Worm (Caenorhabditis elegans) whole organism, L4 larva: Measurements from ENCODE around the gene elli-1.

Source experiments
- F37D6.2 ChIP-seq: sonication (generic microtip); optimal IDR thresholded peaks from 2 replicates; lab custom pipeline; 2016; ENCODE audit warnings: mild to moderate bottlenecking, missing genetic modification characterization, missing compliant biosample characterization
- F49E8.2 ChIP-seq: sonication (generic microtip); optimal IDR thresholded peaks from 2 replicates; lab custom pipeline; 2016; ENCODE audit warnings: missing compliant biosample characterization, mild to moderate bottlenecking, missing genetic modification characterization, borderline replicate concordance
- R02D3.7 ChIP-seq: fragments of 150-350 bp; sonication (generic microtip); optimal IDR thresholded peaks from 3 replicates; lab custom pipeline; 2014; ENCODE audit warnings: missing biosample characterization, missing genetic modification characterization
- T20F7.1 ChIP-seq: fragments of 200-800 bp; sonication (Bioruptor generic); optimal IDR thresholded peaks from 2 replicates; lab custom pipeline; 2018; ENCODE audit warnings: mild to moderate bottlenecking, missing genetic modification characterization, missing compliant biosample characterization
- T26A8.4 ChIP-seq: fragments of 200-800 bp; sonication (Bioruptor generic); IDR thresholded peaks from 2 replicates; pipeline ENCODE4 v1.3.6; 2022; ENCODE audit warnings: missing genetic modification characterization, missing compliant biosample characterization
- ZK546.5 ChIP-seq, 2 experiments: sonication (generic microtip); optimal IDR thresholded peaks; 2 replicates each; lab custom pipeline; 2017; ENCODE audit warnings: missing biosample characterization in 2 of 2, missing genetic modification characterization in 2 of 2
- attf-4 ChIP-seq: sonication (generic microtip); optimal IDR thresholded peaks from 3 replicates; lab custom pipeline; 2017; ENCODE audit warnings: missing biosample characterization, missing genetic modification characterization
- ceh-20 ChIP-seq: fragments of 200-800 bp; sonication (Bioruptor generic); IDR thresholded peaks from 2 replicates; pipeline ENCODE4 v1.3.6; 2022; ENCODE audit warnings: missing genetic modification reagents, missing genetic modification characterization, missing compliant biosample characterization
- ceh-28 ChIP-seq: fragments of 150-350 bp; optimal IDR thresholded peaks from 2 replicates; lab custom pipeline; 2014; ENCODE audit warnings: missing biosample characterization, missing genetic modification reagents, missing genetic modification characterization
- cey-2 ChIP-seq: sonication (generic microtip); optimal IDR thresholded peaks from 3 replicates; lab custom pipeline; 2017; ENCODE audit warnings: missing genetic modification characterization, mild to moderate bottlenecking, missing compliant biosample characterization, antibody characterized with exemption, borderline replicate concordance; ENCODE audit not compliant: insufficient read depth
- daf-16 ChIP-seq, 3 experiments: sonication (generic microtip); optimal IDR thresholded peaks; 2 replicates each; lab custom pipeline; 2016 to 2017; ENCODE audit warnings: missing genetic modification characterization in 3 of 3, missing genetic modification reagents in 3 of 3, mild to moderate bottlenecking in 2 of 3, missing compliant biosample characterization in 2 of 3, missing biosample characterization in 1 of 3, moderate library complexity in 1 of 3
- dmd-6 ChIP-seq: fragments of 200-800 bp; sonication (Bioruptor generic); IDR thresholded peaks from 2 replicates; pipeline ENCODE4 v1.3.6; 2022; ENCODE audit warnings: missing genetic modification reagents, missing genetic modification characterization, missing compliant biosample characterization
- dve-1 ChIP-seq: sonication (generic microtip); optimal IDR thresholded peaks from 2 replicates; lab custom pipeline; 2017; ENCODE audit warnings: antibody characterized with exemption, mild to moderate bottlenecking, missing genetic modification characterization, missing compliant biosample characterization; ENCODE audit not compliant: insufficient read depth
- fos-1 ChIP-seq: fragments of 150-350 bp; optimal IDR thresholded peaks from 2 replicates; lab custom pipeline; 2014; ENCODE audit warnings: missing biosample characterization, missing genetic modification characterization
- hif-1 ChIP-seq, 2 experiments: sonication (generic microtip); optimal IDR thresholded peaks; 2 replicates each; lab custom pipeline; 2016 to 2017; ENCODE audit warnings: missing compliant biosample characterization in 2 of 2, missing genetic modification characterization in 2 of 2, missing genetic modification reagents in 2 of 2, missing genotype in 2 of 2, mild to moderate bottlenecking in 1 of 2
- hlh-11 ChIP-seq: fragments of 200-800 bp; sonication (Bioruptor generic); optimal IDR thresholded peaks from 2 replicates; lab custom pipeline; 2018; ENCODE audit warnings: mild to moderate bottlenecking, missing genetic modification characterization, missing compliant biosample characterization
- hlh-30 ChIP-seq: sonication (generic microtip); optimal IDR thresholded peaks from 2 replicates; lab custom pipeline; 2017; ENCODE audit warnings: antibody characterized with exemption, mild to moderate bottlenecking, missing genetic modification characterization, missing compliant biosample characterization; ENCODE audit not compliant: insufficient read depth
- lin-1 ChIP-seq: fragments of 200-800 bp; sonication (Bioruptor generic); IDR thresholded peaks from 2 replicates; pipeline ENCODE4 v1.3.6; 2022; ENCODE audit warnings: missing genetic modification reagents, missing genetic modification characterization, missing compliant biosample characterization
- lin-29 ChIP-seq: fragments of 200-800 bp; sonication (Bioruptor generic); IDR thresholded peaks from 2 replicates; pipeline ENCODE4 v1.3.6; 2022; ENCODE audit warnings: missing genetic modification reagents, missing genetic modification characterization, missing compliant biosample characterization
- lir-3 ChIP-seq: sonication (generic microtip); optimal IDR thresholded peaks from 2 replicates; lab custom pipeline; 2016; ENCODE audit warnings: mild to moderate bottlenecking, missing genetic modification characterization, missing compliant biosample characterization
- lsy-2 ChIP-seq, 2 experiments: fragments of 150-350 bp in 1 of 2; sonication (generic microtip) in 1 of 2; optimal IDR thresholded peaks; 2 replicates each; lab custom pipeline; 2014 to 2017; ENCODE audit warnings: missing biosample characterization in 2 of 2, missing genetic modification characterization in 2 of 2
- mes-2 ChIP-seq: sonication (generic microtip); optimal IDR thresholded peaks from 2 replicates; lab custom pipeline; 2016; ENCODE audit warnings: missing genotype, mild to moderate bottlenecking, missing genetic modification characterization, missing compliant biosample characterization; ENCODE audit not compliant: poor library complexity, severe bottlenecking
- mxl-2 ChIP-seq: fragments of 200-800 bp; sonication (Bioruptor generic); conservative IDR thresholded peaks from 2 replicates; pipeline ENCODE4 v1.3.6; 2022; ENCODE audit warnings: missing genetic modification reagents, missing genetic modification characterization, missing compliant biosample characterization
- nhr-10 ChIP-seq: fragments of 150-350 bp; optimal IDR thresholded peaks from 2 replicates; lab custom pipeline; 2014; ENCODE audit warnings: missing biosample characterization, missing genetic modification characterization
- nhr-111 ChIP-seq: fragments of 200-800 bp; sonication (Bioruptor generic); optimal IDR thresholded peaks from 2 replicates; lab custom pipeline; 2018; ENCODE audit warnings: mild to moderate bottlenecking, missing genetic modification characterization, missing compliant biosample characterization
- nhr-25 ChIP-seq: sonication (generic microtip); optimal IDR thresholded peaks from 2 replicates; lab custom pipeline; 2017; ENCODE audit warnings: missing genetic modification characterization, mild to moderate bottlenecking, missing compliant biosample characterization, antibody characterized with exemption, moderate library complexity, borderline replicate concordance; ENCODE audit not compliant: insufficient read depth
- nhr-28 ChIP-seq: fragments of 150-350 bp; optimal IDR thresholded peaks from 2 replicates; lab custom pipeline; 2014; ENCODE audit warnings: missing biosample characterization, missing genetic modification characterization
- nhr-48 ChIP-seq: sonication (generic microtip); optimal IDR thresholded peaks from 2 replicates; lab custom pipeline; 2016; ENCODE audit warnings: mild to moderate bottlenecking, missing genetic modification characterization, missing compliant biosample characterization
- nhr-77 ChIP-seq: fragments of 150-350 bp; optimal IDR thresholded peaks from 2 replicates; lab custom pipeline; 2014; ENCODE audit warnings: missing biosample characterization, missing genetic modification characterization
- php-3 ChIP-seq: fragments of 200-800 bp; sonication (Bioruptor generic); IDR thresholded peaks from 2 replicates; pipeline ENCODE4 v1.3.6; 2022; ENCODE audit warnings: missing genetic modification reagents, missing genetic modification characterization, missing compliant biosample characterization
- pqm-1 ChIP-seq: sonication (generic microtip); optimal IDR thresholded peaks from 2 replicates; lab custom pipeline; 2017; ENCODE audit warnings: missing biosample characterization, missing genetic modification characterization
- rbr-2 ChIP-seq: sonication (generic microtip); optimal IDR thresholded peaks from 2 replicates; lab custom pipeline; 2016; ENCODE audit warnings: missing genotype, missing genetic modification characterization, missing compliant biosample characterization
- saeg-2 ChIP-seq: fragments of 200-800 bp; sonication (Bioruptor generic); IDR thresholded peaks from 2 replicates; pipeline ENCODE4 v1.3.6; 2022; ENCODE audit warnings: missing genetic modification reagents, missing genetic modification characterization, missing compliant biosample characterization
- spr-3 ChIP-seq: fragments of 200-800 bp; sonication (Bioruptor generic); optimal IDR thresholded peaks from 2 replicates; lab custom pipeline; 2018; ENCODE audit warnings: mild to moderate bottlenecking, missing genetic modification characterization, missing compliant biosample characterization
- tra-1 ChIP-seq: fragments of 200-800 bp; sonication (Bioruptor generic); IDR thresholded peaks from 2 replicates; pipeline ENCODE4 v1.3.6; 2022; ENCODE audit warnings: missing genetic modification reagents, missing genetic modification characterization, missing compliant biosample characterization
- unc-130 ChIP-seq: sonication (generic microtip); optimal IDR thresholded peaks from 2 replicates; lab custom pipeline; 2016; ENCODE audit warnings: missing genetic modification reagents, missing genetic modification characterization, missing compliant biosample characterization
- unc-62 ChIP-seq, 3 experiments: fragments of 150-350 bp in 1 of 3; sonication (generic microtip); optimal IDR thresholded peaks in 2 of 3; peaks in 1 of 3; 1 replicate in 1 of 3; 2 replicates in 2 of 3; lab custom pipeline; 2014 to 2017; ENCODE audit warnings: missing biosample characterization in 3 of 3, missing genetic modification characterization in 3 of 3, missing genetic modification reagents in 3 of 3, missing genotype in 1 of 3

Gene elli-1

DNA sequence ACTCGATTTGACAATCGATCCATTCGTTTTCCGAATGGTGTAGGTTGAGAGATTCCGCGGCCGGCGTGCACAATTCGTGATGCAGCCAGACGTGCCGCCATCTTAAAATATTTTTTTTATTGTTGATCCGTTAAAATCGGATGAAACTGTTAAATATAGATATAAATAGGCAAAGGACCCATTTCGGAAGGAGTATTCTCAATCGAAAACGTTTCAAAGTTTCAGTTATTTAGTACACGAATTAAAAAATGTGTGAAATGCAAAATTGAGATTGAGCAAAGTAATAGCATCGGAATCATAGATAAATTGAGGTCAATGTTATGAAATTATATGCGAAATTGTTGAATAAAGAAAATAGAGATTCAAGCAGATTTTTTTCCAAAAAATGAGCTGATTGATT is 14.7 kb downstream of the elli-1 start, which contains the start of gene mrps-33:
Gene mrps-33, minus strand, starts transcription at position 101 of the 400 bp plus-strand sequence.
- no peak for TF ChIP-seq mxl-2 (GFP tag; lab: Robert Waterston, UW)
- no peak for TF ChIP-seq rbr-2 (tag; lab: Kevin White, UChicago)
- no peak for TF ChIP-seq hlh-11 (tag; lab: Kevin White, UChicago)
- no peak for TF ChIP-seq lsy-2 (tag; optimal IDR thresholded peaks at IDR 0.05; lab: Kevin White, UChicago)

DNA sequence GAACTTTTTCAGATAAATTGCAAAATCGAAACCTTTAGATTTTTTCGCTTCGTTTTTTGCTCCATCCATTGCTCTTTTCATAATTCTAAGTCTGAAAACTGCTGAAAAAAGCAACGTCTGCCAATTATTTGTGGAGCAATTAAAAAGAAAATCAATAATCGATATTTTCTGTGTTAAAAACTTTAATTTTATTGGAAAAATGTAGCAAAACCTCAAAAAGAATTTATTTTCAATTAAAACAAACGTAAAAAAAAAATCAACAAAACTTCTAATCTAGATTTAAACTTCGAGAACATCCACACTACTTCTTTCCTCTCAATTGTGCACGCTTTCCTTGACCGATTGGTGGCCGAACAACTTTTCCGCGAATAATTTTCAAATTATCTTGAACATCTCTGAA is 15.3 kb downstream of the elli-1 start, which contains the start of gene F21D5.5:
Gene F21D5.5, minus strand, starts transcription at position 101 of the 400 bp plus-strand sequence.
- TF ChIP-seq ceh-28 (tag; lab: Kevin White, UChicago), result peak; percentile 24
- no peak for TF ChIP-seq nhr-10 (tag; lab: Kevin White, UChicago)

DNA sequence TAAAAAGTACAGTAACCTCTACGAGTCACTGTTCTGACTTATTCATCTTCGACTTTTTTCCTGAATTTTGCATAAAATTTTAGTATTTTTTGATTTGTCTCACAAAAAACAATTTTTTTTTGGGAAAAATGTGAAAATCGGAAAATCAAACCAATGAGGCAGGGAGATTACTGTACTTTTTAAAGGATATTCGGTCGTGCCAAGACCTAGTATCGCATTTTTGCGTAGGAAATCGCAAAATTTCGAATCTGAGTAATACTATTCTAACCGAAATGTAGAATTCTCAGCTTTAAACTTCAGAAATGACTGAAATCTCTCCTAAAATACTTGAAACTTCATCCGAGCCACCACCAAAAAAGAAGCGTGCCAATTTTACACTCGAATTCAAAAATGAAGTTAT is 16.8 kb downstream of the elli-1 start, which contains the start of gene F21D5.4:
Gene F21D5.4, plus strand, starts transcription at position 301 of the 400 bp plus-strand sequence.
- TF ChIP-seq php-3 (no peak), F49E8.2 (tag; lab: Kevin White, UChicago) (no peak), cey-2 (tag; lab: Kevin White, UChicago) (no peak), lin-29 (GFP tag; lab: Robert Waterston, UW) (no peak), unc-130 (GFP tag; lab: Kevin White, UChicago) (no peak), tra-1 (GFP tag; lab: Robert Waterston, UW) (no peak), ZK546.5 (tag; optimal IDR thresholded peaks at IDR 0.05; lab: Kevin White, UChicago) (no peak), nhr-48 (tag; lab: Kevin White, UChicago) (no peak), saeg-2 (GFP tag; lab: Robert Waterston, UW) (no peak), F37D6.2 (tag; lab: Kevin White, UChicago) (no peak), spr-3 (GFP tag; lab: Kevin White, UChicago) (no peak)

DNA sequence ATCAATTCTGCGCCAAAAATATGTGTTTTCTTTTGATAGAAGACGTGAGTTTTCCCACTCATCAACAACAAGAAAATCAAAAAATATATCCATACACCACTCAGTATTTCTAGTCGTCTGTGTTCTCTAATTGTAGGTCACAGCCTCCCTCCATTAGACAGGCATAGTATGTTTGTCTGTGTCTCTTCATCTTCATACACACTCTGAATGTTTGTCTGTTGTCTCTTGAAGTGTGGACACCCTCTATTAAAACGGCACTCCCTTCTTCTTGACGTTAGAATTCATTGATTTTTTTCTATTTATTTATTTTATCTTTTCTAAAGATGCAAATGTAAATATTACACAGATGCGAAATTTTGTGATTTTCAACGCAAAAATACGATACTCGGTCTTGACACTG is 17.3 kb downstream of the elli-1 start:
- TF ChIP-seq lir-3, result no peak
- TF ChIP-seq dve-1, result no peak
- TF ChIP-seq fos-1, result no peak
- no peak for TF ChIP-seq R02D3.7 (tag; lab: Kevin White, UChicago)
- peak; percentile 5 for TF ChIP-seq nhr-28 (tag; lab: Kevin White, UChicago)
- TF ChIP-seq mes-2 (tag; lab: Kevin White, UChicago), result peak; percentile 27
- TF ChIP-seq unc-62 (GFP tag; optimal IDR thresholded peaks at IDR 0.05 in 1 of 2; lab: Kevin White, UChicago), result no peak
- TF ChIP-seq unc-62 (tag; optimal IDR thresholded peaks at IDR 0.05; lab: Kevin White, UChicago), result no peak
- TF ChIP-seq lsy-2 (tag; optimal IDR thresholded peaks at IDR 0.05; lab: Kevin White, UChicago), result peak in 1 of 2 experiments; percentile 32
- peak; percentile 10 for TF ChIP-seq hlh-30
- no peak for TF ChIP-seq T26A8.4 (GFP tag; lab: Robert Waterston, UW)
- TF ChIP-seq, all 104 proteins: peak for 4

DNA sequence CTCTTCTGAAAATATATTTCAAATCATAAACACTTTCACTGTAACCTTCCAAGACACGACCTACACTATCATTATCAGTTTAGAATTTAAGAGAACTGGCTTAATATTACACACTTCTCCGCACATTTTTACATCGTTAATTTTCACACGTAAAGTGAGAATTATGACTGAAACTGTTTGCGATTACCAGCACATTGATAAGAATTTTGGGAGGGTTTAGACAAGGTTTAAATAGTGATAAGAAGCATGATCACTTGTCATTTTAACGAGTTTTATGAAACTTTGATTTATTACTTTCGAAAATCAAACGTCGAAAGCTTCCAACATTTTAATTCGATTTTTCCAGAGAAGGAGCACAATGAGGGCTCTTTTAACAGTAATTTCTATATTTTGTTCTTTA is 24.2 kb downstream of the elli-1 start, which contains the start of gene F21D5.3:
Gene F21D5.3, plus strand, starts transcription at position 347 of the 400 bp plus-strand sequence.
- peak; percentile 79 for TF ChIP-seq php-3
- peak; percentile 96 for TF ChIP-seq pqm-1 (tag; lab: Kevin White, UChicago)
- TF ChIP-seq nhr-10 (tag; lab: Kevin White, UChicago), result no peak
- TF ChIP-seq lin-1, result peak; percentile 47; the same call in 1 of the 2 replicates
- TF ChIP-seq daf-16 (GFP tag; optimal IDR thresholded peaks at IDR 0.05; lab: Kevin White, UChicago), result no peak
- peak; percentile 67 for TF ChIP-seq daf-16 (tag; optimal IDR thresholded peaks at IDR 0.05; lab: Kevin White, UChicago)
- TF ChIP-seq nhr-77 (tag; lab: Kevin White, UChicago), result peak; percentile 67
- TF ChIP-seq hif-1 (tag; optimal IDR thresholded peaks at IDR 0.05; lab: Kevin White, UChicago), result peak in 1 of 2 experiments; percentile 42
- TF ChIP-seq nhr-111 (GFP tag; lab: Kevin White, UChicago), result no peak
- peak; percentile 63 for TF ChIP-seq dve-1
- TF ChIP-seq attf-4 (tag; lab: Kevin White, UChicago), result no peak
- TF ChIP-seq ceh-20 (GFP tag; lab: Robert Waterston, UW), result peak; percentile 71; the same call in 1 of the 2 replicates
- TF ChIP-seq nhr-25, result no peak
- TF ChIP-seq T20F7.1 (GFP tag; lab: Kevin White, UChicago), result peak; percentile 47
- peak; percentile 68 for TF ChIP-seq dmd-6 (GFP tag; lab: Robert Waterston, UW)
- peak; percentile 60 for TF ChIP-seq nhr-28 (tag; lab: Kevin White, UChicago)
- TF ChIP-seq hlh-11 (tag; lab: Kevin White, UChicago), result peak; percentile 47
- peak; percentile 60; the same call in 1 of the 2 replicates for TF ChIP-seq tra-1 (GFP tag; lab: Robert Waterston, UW)
